Fruit fly (Drosophila melanogaster): ENCODE results near the gene CG13367.

Gene CG13367

dm6 chrX:629239-629821 lies 15.2 kb upstream of the CG13367 start, which contains the start of the genes RpL36 and Mybbp1A:
TSS of gene RpL36 (minus strand) at chrX:629483.
TSS of gene Mybbp1A (plus strand) at chrX:629773.
- TF ChIP-seq pan (optimal IDR thresholded peaks at IDR 0.05) (no peak), jim (GFP tag; optimal IDR thresholded peaks at IDR 0.05) (no peak), Vsx2 (GFP tag; optimal IDR thresholded peaks at IDR 0.05; ENCODE audit: partially characterized antibody) (no peak), h (GFP tag; optimal IDR thresholded peaks at IDR 0.05) (peak; percentile 71), Myc (optimal IDR thresholded peaks at IDR 0.05) (peak; percentile 30), OdsH (GFP tag; optimal IDR thresholded peaks at IDR 0.05) (peak; percentile 69), Mio (GFP tag; optimal IDR thresholded peaks at IDR 0.05) (peak; percentile 59), CG32264 (GFP tag; optimal IDR thresholded peaks at IDR 0.05) (no peak), Dif (GFP tag; optimal IDR thresholded peaks at IDR 0.05; ENCODE audit: partially characterized antibody) (peak; percentile 20), sage (GFP tag; optimal IDR thresholded peaks at IDR 0.05) (no peak), dl (GFP tag; optimal IDR thresholded peaks at IDR 0.05; ENCODE audit: insufficient read depth in 1 of 2, partially characterized antibody in 2 of 2) (no peak), dsf (GFP tag; optimal IDR thresholded peaks at IDR 0.05; ENCODE audit: borderline replicate concordance) (peak; percentile 53), brk (GFP tag; optimal IDR thresholded peaks at IDR 0.05) (no peak), ey (GFP tag; optimal IDR thresholded peaks at IDR 0.05) (peak; percentile 43), HLH106 (tag; optimal IDR thresholded peaks at IDR 0.05) (peak; percentile 60), usp (GFP tag; optimal IDR thresholded peaks at IDR 0.05) (no peak), N (GFP tag; optimal IDR thresholded peaks at IDR 0.05) (no peak), Hnf4 (GFP tag; optimal IDR thresholded peaks at IDR 0.05) (no peak), lola (GFP tag; optimal IDR thresholded peaks at IDR 0.05) (no peak), Hr83 (GFP tag; optimal IDR thresholded peaks at IDR 0.05; ENCODE audit: poor library complexity, severe bottlenecking) (peak; percentile 76), Jra (GFP tag; optimal IDR thresholded peaks at IDR 0.05) (peak; percentile 66), Sp1 (GFP tag; optimal IDR thresholded peaks at IDR 0.05) (peak; percentile 79), Hr78 (GFP tag; optimal IDR thresholded peaks at IDR 0.05) (no peak), Rel (GFP tag; optimal IDR thresholded peaks at IDR 0.05) (no peak), Rel (tag; optimal IDR thresholded peaks at IDR 0.05) (no peak), fru (GFP tag; optimal IDR thresholded peaks at IDR 0.05) (peak; percentile 66), tai (GFP tag; optimal IDR thresholded peaks at IDR 0.05) (no peak), Dfd (GFP tag; optimal IDR thresholded peaks at IDR 0.05) (no peak), woc (GFP tag; optimal IDR thresholded peaks at IDR 0.05) (no peak), Abd-B (GFP tag; optimal IDR thresholded peaks at IDR 0.05) (no peak), rgr (GFP tag; optimal IDR thresholded peaks at IDR 0.05) (peak; percentile 82), dmrt93B (GFP tag; optimal IDR thresholded peaks at IDR 0.05) (peak; percentile 79), psq (GFP tag; optimal IDR thresholded peaks at IDR 0.05) (peak; percentile 29), GATAd (GFP tag; optimal IDR thresholded peaks at IDR 0.05) (no peak), CrebA (GFP tag; optimal IDR thresholded peaks at IDR 0.05; ENCODE audit: borderline replicate concordance) (no peak), CG9705 (GFP tag; optimal IDR thresholded peaks at IDR 0.05) (peak; percentile 68), sv (GFP tag; optimal IDR thresholded peaks at IDR 0.05) (peak; percentile 75), foxo (GFP tag; optimal IDR thresholded peaks at IDR 0.05) (peak in 1 of 2 experiments; percentile 64), br (GFP tag; optimal IDR thresholded peaks at IDR 0.05) (peak; percentile 70)

DNA sequence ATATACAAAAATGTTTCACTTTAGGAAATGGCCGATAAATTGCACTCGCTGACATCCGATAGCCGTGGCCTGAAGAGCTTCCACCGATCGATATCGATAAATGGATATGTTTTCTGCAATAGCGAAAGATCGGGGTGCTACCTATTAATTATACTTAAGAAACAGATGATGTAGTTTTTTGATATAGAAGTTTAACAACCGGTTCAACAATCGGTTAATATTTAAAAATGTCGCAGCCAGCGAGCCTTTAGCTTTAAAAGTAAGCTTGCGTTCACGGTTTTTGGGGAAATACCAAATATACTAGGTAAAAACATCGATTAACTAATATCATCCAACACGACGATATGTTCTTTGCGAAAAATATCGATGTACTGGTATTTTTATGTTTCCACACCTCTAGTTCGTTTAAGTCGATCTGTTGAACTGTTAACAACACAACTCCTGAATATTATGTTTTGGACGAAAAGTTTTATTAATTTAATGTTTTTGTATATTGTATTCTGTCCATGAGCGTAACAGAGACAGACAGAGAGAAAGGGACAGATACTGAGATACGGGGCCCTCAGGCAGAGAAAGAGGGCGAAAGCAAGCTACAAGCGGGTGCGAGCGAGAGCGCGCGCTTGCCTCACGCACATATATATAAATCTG lies 8.9 kb upstream of the CG13367 start, which contains the start of gene Dredd:
Dredd (minus strand) TSS at position 51 of the 648 bp plus-strand sequence.
- TF ChIP-seq Abd-B (GFP tag; optimal IDR thresholded peaks at IDR 0.05) (no peak), Rel (GFP tag; optimal IDR thresholded peaks at IDR 0.05) (no peak), Rel (tag; optimal IDR thresholded peaks at IDR 0.05) (peak; percentile 71), OdsH (GFP tag; optimal IDR thresholded peaks at IDR 0.05) (no peak), CrebA (GFP tag; optimal IDR thresholded peaks at IDR 0.05; ENCODE audit: borderline replicate concordance) (no peak), fru (GFP tag; optimal IDR thresholded peaks at IDR 0.05) (peak; percentile 18), CG9705 (GFP tag; optimal IDR thresholded peaks at IDR 0.05) (no peak), pan (optimal IDR thresholded peaks at IDR 0.05) (no peak), tai (GFP tag; optimal IDR thresholded peaks at IDR 0.05) (no peak), Hnf4 (GFP tag; optimal IDR thresholded peaks at IDR 0.05) (peak; percentile 6), h (GFP tag; optimal IDR thresholded peaks at IDR 0.05) (no peak), Dfd (GFP tag; optimal IDR thresholded peaks at IDR 0.05) (no peak), dsf (GFP tag; optimal IDR thresholded peaks at IDR 0.05; ENCODE audit: borderline replicate concordance) (no peak), N (GFP tag; optimal IDR thresholded peaks at IDR 0.05) (no peak), br (GFP tag; optimal IDR thresholded peaks at IDR 0.05) (no peak), brk (GFP tag; optimal IDR thresholded peaks at IDR 0.05) (no peak), foxo (GFP tag; optimal IDR thresholded peaks at IDR 0.05) (peak in 1 of 2 experiments; percentile 3), Dif (GFP tag; optimal IDR thresholded peaks at IDR 0.05; ENCODE audit: partially characterized antibody) (no peak), usp (GFP tag; optimal IDR thresholded peaks at IDR 0.05) (no peak), HLH106 (tag; optimal IDR thresholded peaks at IDR 0.05) (no peak), jim (GFP tag; optimal IDR thresholded peaks at IDR 0.05) (no peak), Sp1 (GFP tag; optimal IDR thresholded peaks at IDR 0.05) (peak; percentile 13), ey (GFP tag; optimal IDR thresholded peaks at IDR 0.05) (no peak), sage (GFP tag; optimal IDR thresholded peaks at IDR 0.05) (no peak), psq (GFP tag; optimal IDR thresholded peaks at IDR 0.05) (peak; percentile 2)

Data from whole organism, wandering third instar larva.